Fruit fly (Drosophila melanogaster) S2 (cell line): ENCODE results near the gene CG5568.

Experiments
- CG8478 ChIP-seq: fragments of >200 bp; optimal IDR thresholded peaks from 2 replicates; lab custom pipeline; 2018
- CTCF ChIP-seq, 2 experiments: fragments of >200 bp; optimal IDR thresholded peaks; 2 replicates each; lab custom pipeline; 2018

- TF ChIP-seq CG8478 (lab: Kevin White, UChicago), result no peak
- no peak for TF ChIP-seq CTCF (optimal IDR thresholded peaks at IDR 0.05; lab: Kevin White, UChicago)
Measured at dm6 chr3L:5838295-5838694, 33.0 kb upstream of the CG5568 start.
